Worm (Caenorhabditis elegans) whole organism, midembryonic: ENCODE measurements around the gene sru-25.

ENCODE experiments used
- T22C8.4 ChIP-seq: fragments of 200-800 bp; sonication (Bioruptor generic); IDR thresholded peaks from 2 replicates; pipeline ENCODE4 v1.3.6; 2022; ENCODE audit warnings: missing genetic modification characterization, missing compliant biosample characterization
- cog-1 ChIP-seq: sonication (generic microtip); optimal IDR thresholded peaks from 2 replicates; lab custom pipeline; 2016; ENCODE audit warnings: missing genetic modification characterization, missing compliant biosample characterization
- flt-1 ChIP-seq: fragments of 200-800 bp; sonication (Bioruptor generic); IDR thresholded peaks from 2 replicates; pipeline ENCODE4 v1.3.6; 2022; ENCODE audit warnings: missing genetic modification characterization, missing compliant biosample characterization
- klf-2 ChIP-seq: fragments of 200-800 bp; sonication (Bioruptor generic); conservative IDR thresholded peaks from 2 replicates; pipeline ENCODE4 v1.3.6; 2022; ENCODE audit warnings: missing genetic modification reagents, missing genetic modification characterization, missing compliant biosample characterization
- med-1 ChIP-seq: sonication (generic microtip); optimal IDR thresholded peaks from 2 replicates; lab custom pipeline; 2017; ENCODE audit warnings: missing genetic modification characterization, mild to moderate bottlenecking, missing compliant biosample characterization, antibody characterized with exemption, missing genetic modification reagents; ENCODE audit not compliant: insufficient read depth
- ref-1 ChIP-seq: fragments of 200-800 bp; sonication (Bioruptor generic); conservative IDR thresholded peaks from 2 replicates; pipeline ENCODE4 v1.3.6; 2022; ENCODE audit warnings: missing genetic modification reagents, missing genetic modification characterization, missing compliant biosample characterization
- tab-1 ChIP-seq: fragments of 200-800 bp; sonication (Bioruptor generic); IDR thresholded peaks from 2 replicates; pipeline ENCODE4 v1.3.6; 2022; ENCODE audit warnings: missing genetic modification characterization, missing compliant biosample characterization
- ztf-23 ChIP-seq: fragments of 200-800 bp; sonication (Bioruptor generic); IDR thresholded peaks from 2 replicates; pipeline ENCODE4 v1.3.6; 2022; ENCODE audit warnings: missing genetic modification reagents, missing genetic modification characterization, missing compliant biosample characterization
- ztf-29 ChIP-seq: fragments of 200-800 bp; sonication (Bioruptor generic); IDR thresholded peaks from 2 replicates; pipeline ENCODE4 v1.3.6; 2022; ENCODE audit warnings: missing genetic modification reagents, missing genetic modification characterization, missing compliant biosample characterization

- no peak for TF ChIP-seq ztf-23 (GFP tag; lab: Robert Waterston, UW)
- no peak for TF ChIP-seq med-1 (GFP tag; lab: Kevin White, UChicago)
- TF ChIP-seq flt-1 (GFP tag; lab: Robert Waterston, UW), result no peak
- no peak for TF ChIP-seq ztf-29
- TF ChIP-seq tab-1 (GFP tag; lab: Robert Waterston, UW), result no peak
- TF ChIP-seq ref-1 (GFP tag; lab: Robert Waterston, UW), result no peak
- TF ChIP-seq klf-2 (GFP tag; lab: Robert Waterston, UW), result no peak
- no peak for TF ChIP-seq T22C8.4 (GFP tag; lab: Robert Waterston, UW)
- TF ChIP-seq cog-1 (tag; lab: Kevin White, UChicago), result no peak
These were observed 18.3 kb downstream of the sru-25 start, which contains the start of gene srh-245 for ce11 chrV:655823-656222.
